Worm (Caenorhabditis elegans) whole organism, early embryonic: ENCODE data around the gene C52B9.4.
A peak's percentile ranks its signal among the peaks of the same experiment; 100 is the strongest.

Experiments used
- B0310.2 ChIP-seq: sonication (generic microtip); optimal IDR thresholded peaks from 2 replicates; lab custom pipeline; 2016; ENCODE audit warnings: mild to moderate bottlenecking, missing genetic modification characterization, missing compliant biosample characterization
- F13C5.2 ChIP-seq: sonication (generic microtip); optimal IDR thresholded peaks from 2 replicates; lab custom pipeline; 2017; ENCODE audit warnings: mild to moderate bottlenecking, missing genetic modification characterization, inconsistent platforms, missing compliant biosample characterization
- aly-1 ChIP-seq: sonication (generic microtip); optimal IDR thresholded peaks from 2 replicates; lab custom pipeline; 2016; ENCODE audit warnings: missing genetic modification characterization, missing compliant biosample characterization
- ama-1 ChIP-seq: fragments of 150-350 bp; optimal IDR thresholded peaks from 2 replicates; lab custom pipeline; 2014
- ceh-13 ChIP-seq: fragments of 200-800 bp; sonication (Bioruptor generic); optimal IDR thresholded peaks from 2 replicates; lab custom pipeline; 2018; ENCODE audit warnings: mild to moderate bottlenecking, missing genetic modification characterization, missing compliant biosample characterization
- ceh-36 ChIP-seq: sonication (generic microtip); optimal IDR thresholded peaks from 2 replicates; lab custom pipeline; 2016; ENCODE audit warnings: missing genetic modification characterization, inconsistent platforms, missing compliant biosample characterization
- ets-7 ChIP-seq: sonication (generic microtip); optimal IDR thresholded peaks from 2 replicates; lab custom pipeline; 2016; ENCODE audit warnings: missing genotype, missing genetic modification characterization, missing compliant biosample characterization
- flt-1 ChIP-seq: fragments of 200-800 bp; sonication (Bioruptor generic); IDR thresholded peaks from 2 replicates; pipeline ENCODE4 v1.3.6; 2022; ENCODE audit warnings: missing genetic modification characterization, missing compliant biosample characterization
- hmbx-1 ChIP-seq: sonication (generic microtip); optimal IDR thresholded peaks from 2 replicates; lab custom pipeline; 2016; ENCODE audit warnings: mild to moderate bottlenecking, missing genetic modification characterization, missing compliant biosample characterization
- hmg-4 ChIP-seq: fragments of 200-800 bp; sonication (Bioruptor generic); optimal IDR thresholded peaks from 2 replicates; lab custom pipeline; 2018; ENCODE audit warnings: mild to moderate bottlenecking, missing genetic modification characterization, missing compliant biosample characterization
- hnd-1 ChIP-seq: sonication (generic microtip); optimal IDR thresholded peaks from 2 replicates; lab custom pipeline; 2016; ENCODE audit warnings: missing genetic modification characterization, missing compliant biosample characterization
- pes-1 ChIP-seq: fragments of 200-800 bp; sonication (Bioruptor generic); IDR thresholded peaks from 2 replicates; pipeline ENCODE4 v1.3.6; 2022; ENCODE audit warnings: missing genetic modification reagents, missing genetic modification characterization, missing compliant biosample characterization
- scrt-1 ChIP-seq: fragments of 200-800 bp; sonication (Bioruptor generic); IDR thresholded peaks from 2 replicates; pipeline ENCODE4 v1.3.6; 2022; ENCODE audit warnings: missing genetic modification characterization, missing compliant biosample characterization
- sea-1 ChIP-seq: fragments of 200-800 bp; sonication (Bioruptor generic); conservative IDR thresholded peaks from 2 replicates; pipeline ENCODE4 v1.3.6; 2022; ENCODE audit warnings: missing genetic modification characterization, missing compliant biosample characterization
- tbx-11 ChIP-seq: fragments of 200-800 bp; sonication (Bioruptor generic); IDR thresholded peaks from 2 replicates; pipeline ENCODE4 v1.3.6; 2022; ENCODE audit warnings: missing genetic modification characterization, missing compliant biosample characterization
- tbx-37 ChIP-seq: fragments of 200-800 bp; sonication (Bioruptor generic); conservative IDR thresholded peaks from 2 replicates; pipeline ENCODE4 v1.3.6; 2022; ENCODE audit warnings: missing genetic modification reagents, missing genetic modification characterization, missing compliant biosample characterization
- tra-4 ChIP-seq: sonication (generic microtip); optimal IDR thresholded peaks from 2 replicates; lab custom pipeline; 2017; ENCODE audit warnings: missing genetic modification characterization, missing compliant biosample characterization

Gene C52B9.4

DNA sequence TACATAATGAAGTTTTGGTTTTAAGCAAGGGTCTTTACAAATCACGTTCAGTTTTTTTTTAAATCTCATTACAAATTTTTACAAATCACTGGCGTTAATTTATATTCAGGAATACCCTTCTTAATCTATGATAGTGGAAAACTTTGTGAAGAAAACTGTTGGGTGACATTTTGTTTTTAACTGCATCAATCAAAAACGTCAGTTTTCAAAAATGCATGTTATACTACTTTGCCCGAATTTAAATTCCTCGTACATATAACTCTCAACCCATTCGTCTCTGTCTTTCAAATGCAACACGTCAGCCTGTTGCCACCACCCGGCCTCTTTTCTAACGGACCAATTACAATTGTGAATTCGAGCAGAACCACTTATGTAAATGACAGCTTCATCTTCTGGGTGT is 11.5 kb upstream of the C52B9.4 start, which contains the start of gene hlh-13:
Gene hlh-13, plus strand, starts transcription at position 301 of the 400 bp plus-strand sequence.
- TF ChIP-seq aly-1 (no peak), hmg-4 (no peak), flt-1 (GFP tag; lab: Robert Waterston, UW) (no peak), ama-1 (lab: Kevin White, UChicago) (no peak), tra-4 (no peak), F13C5.2 (tag; lab: Kevin White, UChicago) (no peak), pes-1 (GFP tag; lab: Robert Waterston, UW) (no peak), hnd-1 (tag; lab: Kevin White, UChicago) (no peak)

DNA sequence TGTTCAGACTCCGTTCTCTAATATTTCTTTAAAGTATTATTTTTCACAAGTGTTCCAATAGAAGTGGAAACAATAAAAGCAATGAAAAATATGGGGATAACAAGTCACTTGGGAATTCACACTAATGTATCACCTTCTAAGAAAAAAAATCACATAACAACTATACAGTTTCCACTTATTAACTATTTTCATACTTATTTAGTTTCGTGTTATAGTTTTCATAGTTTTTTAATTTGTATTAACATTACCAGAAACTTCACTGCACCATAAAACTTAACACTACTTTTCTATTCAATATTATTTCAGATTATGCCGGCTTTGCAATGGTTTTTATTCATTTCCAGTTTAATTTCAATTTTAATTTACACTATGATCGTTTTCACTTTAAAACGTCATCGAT is 8.4 kb upstream of the C52B9.4 start, which contains the start of gene srv-5:
Gene srv-5, plus strand, starts transcription at position 301 of the 400 bp plus-strand sequence.
- TF ChIP-seq ets-7 (tag; lab: Kevin White, UChicago): no peak
- no peak for TF ChIP-seq flt-1 (GFP tag; lab: Robert Waterston, UW)
- TF ChIP-seq sea-1 (GFP tag; lab: Robert Waterston, UW): no peak
- no peak for TF ChIP-seq tbx-11 (GFP tag; lab: Robert Waterston, UW)
- TF ChIP-seq pes-1 (GFP tag; lab: Robert Waterston, UW): no peak
- no peak for TF ChIP-seq tra-4
- no peak for TF ChIP-seq hnd-1 (tag; lab: Kevin White, UChicago)
- TF ChIP-seq ceh-36 (tag; lab: Kevin White, UChicago): no peak
- no peak for TF ChIP-seq hmbx-1 (tag; lab: Kevin White, UChicago)

- no peak for TF ChIP-seq pes-1 (GFP tag; lab: Robert Waterston, UW)
- TF ChIP-seq ceh-13 (GFP tag; lab: Kevin White, UChicago): no peak
- no peak for TF ChIP-seq tbx-37 (GFP tag; lab: Robert Waterston, UW)
- TF ChIP-seq flt-1 (GFP tag; lab: Robert Waterston, UW): no peak
- TF ChIP-seq hnd-1 (tag; lab: Kevin White, UChicago): no peak
- no peak for TF ChIP-seq scrt-1 (GFP tag; lab: Robert Waterston, UW)
- no peak for TF ChIP-seq tra-4
- TF ChIP-seq tbx-11 (GFP tag; lab: Robert Waterston, UW): no peak
- no peak for TF ChIP-seq hmbx-1 (tag; lab: Kevin White, UChicago)
- TF ChIP-seq hmg-4: no peak
- TF ChIP-seq sea-1 (GFP tag; lab: Robert Waterston, UW): no peak
Measured at ce11 chrX:4254782-4255181, 5.7 kb upstream of the C52B9.4 start, which contains the start of gene taf-11.1. Gene taf-11.1 (plus strand): TSS chrX:4255170.

- no peak for TF ChIP-seq tbx-11 (GFP tag; lab: Robert Waterston, UW)
- no peak for TF ChIP-seq hnd-1 (tag; lab: Kevin White, UChicago)
- no peak for TF ChIP-seq pes-1 (GFP tag; lab: Robert Waterston, UW)
- no peak for TF ChIP-seq ceh-36 (tag; lab: Kevin White, UChicago)
- no peak for TF ChIP-seq hmg-4
- TF ChIP-seq B0310.2 (tag; lab: Kevin White, UChicago): no peak
- TF ChIP-seq F13C5.2 (tag; lab: Kevin White, UChicago): no peak
Measured at ce11 chrX:4255366-4255765, 5.1 kb upstream of the C52B9.4 start.

DNA sequence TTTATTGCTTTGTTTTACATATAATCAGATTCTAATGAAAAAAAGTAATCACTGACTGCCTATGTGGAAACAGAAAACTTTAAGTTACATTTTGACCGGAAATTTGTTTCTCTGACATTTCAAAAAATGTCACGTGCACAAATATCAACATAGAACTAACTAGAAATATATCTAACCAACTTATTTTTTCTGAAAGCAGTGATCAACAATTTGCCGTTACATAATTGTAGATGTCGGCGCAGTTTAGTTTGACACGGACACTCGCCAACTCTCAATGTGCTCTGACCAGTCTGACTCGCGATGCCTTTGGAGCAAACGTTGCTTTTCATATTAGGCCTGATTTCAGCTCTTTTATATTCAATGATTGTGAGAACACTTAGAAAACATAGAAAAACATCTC is 3.7 kb upstream of the C52B9.4 start, which contains the start of gene srv-6:
Gene srv-6, plus strand, starts transcription at position 301 of the 400 bp plus-strand sequence.
- TF ChIP-seq scrt-1 (GFP tag; lab: Robert Waterston, UW) (no peak), tra-4 (no peak), pes-1 (GFP tag; lab: Robert Waterston, UW) (no peak), aly-1 (no peak), ets-7 (tag; lab: Kevin White, UChicago) (no peak), ama-1 (lab: Kevin White, UChicago) (no peak)

DNA sequence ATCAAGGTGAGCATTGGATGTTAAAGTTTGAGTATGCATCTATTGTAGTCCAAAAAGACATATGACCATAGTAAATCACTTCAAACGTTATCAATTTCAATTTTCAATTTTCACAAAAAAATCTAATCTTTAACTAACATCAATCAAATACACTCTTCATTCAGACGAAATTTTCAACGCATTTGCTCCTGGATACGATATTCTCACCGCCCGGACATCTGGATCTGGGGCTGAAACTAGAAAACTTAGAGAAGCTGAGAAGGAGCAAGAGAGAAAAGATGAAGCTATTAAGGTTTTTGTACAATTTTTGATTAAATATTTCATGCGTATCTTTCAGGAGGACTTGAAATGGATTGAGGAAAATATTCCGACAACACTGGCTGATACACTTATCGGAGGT is 3.4 kb downstream of the C52B9.4 start:
- TF ChIP-seq hmg-4 (no peak), aly-1 (no peak), B0310.2 (tag; lab: Kevin White, UChicago) (no peak), sea-1 (GFP tag; lab: Robert Waterston, UW) (no peak), tbx-37 (GFP tag; lab: Robert Waterston, UW) (no peak), hmbx-1 (tag; lab: Kevin White, UChicago) (no peak), tra-4 (no peak), tbx-11 (GFP tag; lab: Robert Waterston, UW) (no peak), hnd-1 (tag; lab: Kevin White, UChicago) (no peak), ceh-36 (tag; lab: Kevin White, UChicago) (no peak), ets-7 (tag; lab: Kevin White, UChicago) (no peak), flt-1 (GFP tag; lab: Robert Waterston, UW) (no peak), ceh-13 (GFP tag; lab: Kevin White, UChicago) (no peak), scrt-1 (GFP tag; lab: Robert Waterston, UW) (no peak), ama-1 (lab: Kevin White, UChicago) (no peak)

ce11 chrX:4265283-4265907 is 4.9 kb downstream of the C52B9.4 start, which contains the start of gene coel-1:
Gene coel-1 (plus strand): TSS chrX:4265663.
- TF ChIP-seq aly-1: peak; percentile 4
- TF ChIP-seq scrt-1 (GFP tag; lab: Robert Waterston, UW): no peak
- TF ChIP-seq hmg-4: peak; percentile 77
